Worm (Caenorhabditis elegans) whole organism, L4 larva: ENCODE results near the gene rheb-1.

Experiments
- F37D6.2 ChIP-seq: sonication (generic microtip); optimal IDR thresholded peaks from 2 replicates; lab custom pipeline; 2016; ENCODE audit warnings: mild to moderate bottlenecking, missing genetic modification characterization, missing compliant biosample characterization
- F49E8.2 ChIP-seq: sonication (generic microtip); optimal IDR thresholded peaks from 2 replicates; lab custom pipeline; 2016; ENCODE audit warnings: missing compliant biosample characterization, mild to moderate bottlenecking, missing genetic modification characterization, borderline replicate concordance
- Y48G9A.11 ChIP-seq: fragments of 200-800 bp; sonication (Bioruptor generic); IDR thresholded peaks from 2 replicates; pipeline ENCODE4 v1.3.6; 2022; ENCODE audit warnings: missing genetic modification reagents, missing genetic modification characterization, missing compliant biosample characterization
- Y75B8A.6 ChIP-seq: fragments of 200-800 bp; sonication (Bioruptor generic); IDR thresholded peaks from 2 replicates; pipeline ENCODE4 v1.3.6; 2022; ENCODE audit warnings: missing genetic modification reagents, missing genetic modification characterization, missing compliant biosample characterization
- ZK337.2 ChIP-seq: fragments of 200-800 bp; sonication (Bioruptor generic); IDR thresholded peaks from 2 replicates; pipeline ENCODE4 v1.3.6; 2022; ENCODE audit warnings: missing genetic modification reagents, missing genetic modification characterization, missing compliant biosample characterization
- ZK546.5 ChIP-seq, 2 experiments: sonication (generic microtip); optimal IDR thresholded peaks; 2 replicates each; lab custom pipeline; 2017; ENCODE audit warnings: missing biosample characterization in 2 of 2, missing genetic modification characterization in 2 of 2
- arid-1 ChIP-seq: fragments of 200-800 bp; sonication (Bioruptor generic); conservative IDR thresholded peaks from 2 replicates; pipeline ENCODE4 v1.3.6; 2022; ENCODE audit warnings: missing genetic modification reagents, missing genetic modification characterization, missing compliant biosample characterization
- cey-2 ChIP-seq: sonication (generic microtip); optimal IDR thresholded peaks from 3 replicates; lab custom pipeline; 2017; ENCODE audit warnings: missing genetic modification characterization, mild to moderate bottlenecking, missing compliant biosample characterization, antibody characterized with exemption, borderline replicate concordance; ENCODE audit not compliant: insufficient read depth
- ctbp-1 ChIP-seq: fragments of 200-800 bp; sonication (Bioruptor generic); IDR thresholded peaks from 2 replicates; pipeline ENCODE4 v1.3.6; 2022; ENCODE audit warnings: missing genetic modification reagents, missing genetic modification characterization, missing compliant biosample characterization
- daf-16 ChIP-seq, 3 experiments: sonication (generic microtip); optimal IDR thresholded peaks; 2 replicates each; lab custom pipeline; 2016 to 2017; ENCODE audit warnings: missing genetic modification characterization in 3 of 3, missing genetic modification reagents in 3 of 3, mild to moderate bottlenecking in 2 of 3, missing compliant biosample characterization in 2 of 3, missing biosample characterization in 1 of 3, moderate library complexity in 1 of 3
- dmd-9 ChIP-seq: fragments of 200-800 bp; sonication (Bioruptor generic); IDR thresholded peaks from 2 replicates; pipeline ENCODE4 v1.3.6; 2022; ENCODE audit warnings: missing genetic modification reagents, missing genetic modification characterization, missing compliant biosample characterization
- duxl-1 ChIP-seq: sonication (generic microtip); optimal IDR thresholded peaks from 2 replicates; lab custom pipeline; 2016; ENCODE audit warnings: mild to moderate bottlenecking, missing genetic modification characterization, moderate library complexity, missing compliant biosample characterization; ENCODE audit not compliant: poor library complexity
- gei-8 ChIP-seq: fragments of 200-800 bp; sonication (Bioruptor generic); optimal IDR thresholded peaks from 2 replicates; lab custom pipeline; 2018; ENCODE audit warnings: mild to moderate bottlenecking, missing genetic modification characterization, missing compliant biosample characterization
- hmg-1.1 ChIP-seq: fragments of 200-800 bp; sonication (Bioruptor generic); IDR thresholded peaks from 2 replicates; pipeline ENCODE4 v1.3.6; 2022; ENCODE audit warnings: missing genetic modification reagents, missing genetic modification characterization, missing compliant biosample characterization
- lin-1 ChIP-seq: fragments of 200-800 bp; sonication (Bioruptor generic); IDR thresholded peaks from 2 replicates; pipeline ENCODE4 v1.3.6; 2022; ENCODE audit warnings: missing genetic modification reagents, missing genetic modification characterization, missing compliant biosample characterization
- lin-15B ChIP-seq: fragments of 150-350 bp; sonication (generic microtip); optimal IDR thresholded peaks from 3 replicates; lab custom pipeline; 2014; ENCODE audit warnings: missing biosample characterization, missing genetic modification characterization
- lin-38 ChIP-seq: fragments of 200-800 bp; sonication (Bioruptor generic); IDR thresholded peaks from 2 replicates; pipeline ENCODE4 v1.3.6; 2022; ENCODE audit warnings: missing genetic modification reagents, missing genetic modification characterization, missing compliant biosample characterization
- lin-39 ChIP-seq: fragments of 150-350 bp; optimal IDR thresholded peaks from 2 replicates; lab custom pipeline; 2014; ENCODE audit warnings: missing biosample characterization, missing genetic modification reagents, missing genetic modification characterization
- lir-3 ChIP-seq: sonication (generic microtip); optimal IDR thresholded peaks from 2 replicates; lab custom pipeline; 2016; ENCODE audit warnings: mild to moderate bottlenecking, missing genetic modification characterization, missing compliant biosample characterization
- madf-5 ChIP-seq, 2 experiments: fragments of 200-800 bp; sonication (Bioruptor generic); IDR thresholded peaks; 2 replicates each; pipeline ENCODE4 v1.3.6; 2022; ENCODE audit warnings: missing compliant biosample characterization in 2 of 2, missing genetic modification characterization in 2 of 2
- mdl-1 ChIP-seq, 2 experiments: fragments of 150-350 bp in 1 of 2; sonication (generic microtip) in 1 of 2; optimal IDR thresholded peaks; 2 replicates each; lab custom pipeline; 2014 to 2017; ENCODE audit warnings: missing biosample characterization in 2 of 2, missing genetic modification characterization in 2 of 2
- mdt-29 ChIP-seq: fragments of 200-800 bp; sonication (Bioruptor generic); IDR thresholded peaks from 2 replicates; pipeline ENCODE4 v1.3.6; 2022; ENCODE audit warnings: missing genetic modification reagents, missing genetic modification characterization, missing compliant biosample characterization
- mep-1 ChIP-seq: fragments of 150-350 bp; sonication (generic microtip); optimal IDR thresholded peaks from 3 replicates; lab custom pipeline; 2014; ENCODE audit warnings: missing biosample characterization, missing genetic modification characterization
- mxl-2 ChIP-seq: fragments of 200-800 bp; sonication (Bioruptor generic); conservative IDR thresholded peaks from 2 replicates; pipeline ENCODE4 v1.3.6; 2022; ENCODE audit warnings: missing genetic modification reagents, missing genetic modification characterization, missing compliant biosample characterization
- mxl-3 ChIP-seq: fragments of 200-800 bp; sonication (Bioruptor generic); optimal IDR thresholded peaks from 2 replicates; lab custom pipeline; 2018; ENCODE audit warnings: mild to moderate bottlenecking, missing genetic modification characterization, missing compliant biosample characterization
- nhr-10 ChIP-seq: fragments of 150-350 bp; optimal IDR thresholded peaks from 2 replicates; lab custom pipeline; 2014; ENCODE audit warnings: missing biosample characterization, missing genetic modification characterization
- nhr-111 ChIP-seq: fragments of 200-800 bp; sonication (Bioruptor generic); optimal IDR thresholded peaks from 2 replicates; lab custom pipeline; 2018; ENCODE audit warnings: mild to moderate bottlenecking, missing genetic modification characterization, missing compliant biosample characterization
- nhr-25 ChIP-seq: sonication (generic microtip); optimal IDR thresholded peaks from 2 replicates; lab custom pipeline; 2017; ENCODE audit warnings: missing genetic modification characterization, mild to moderate bottlenecking, missing compliant biosample characterization, antibody characterized with exemption, moderate library complexity, borderline replicate concordance; ENCODE audit not compliant: insufficient read depth
- nhr-42 ChIP-seq: fragments of 200-800 bp; sonication (Bioruptor generic); IDR thresholded peaks from 2 replicates; pipeline ENCODE4 v1.3.6; 2022; ENCODE audit warnings: missing genetic modification characterization, missing compliant biosample characterization
- pqm-1 ChIP-seq: sonication (generic microtip); optimal IDR thresholded peaks from 2 replicates; lab custom pipeline; 2017; ENCODE audit warnings: missing biosample characterization, missing genetic modification characterization
- set-16 ChIP-seq: fragments of 200-800 bp; sonication (Bioruptor generic); IDR thresholded peaks from 2 replicates; pipeline ENCODE4 v1.3.6; 2022; ENCODE audit warnings: missing genetic modification reagents, missing genetic modification characterization, missing compliant biosample characterization
- snpc-1.2 ChIP-seq: fragments of 200-800 bp; sonication (Bioruptor generic); IDR thresholded peaks from 2 replicates; pipeline ENCODE4 v1.3.6; 2022; ENCODE audit warnings: missing genetic modification reagents, missing genetic modification characterization, missing compliant biosample characterization
- spr-1 ChIP-seq: sonication (generic microtip); optimal IDR thresholded peaks from 2 replicates; lab custom pipeline; 2016; ENCODE audit warnings: mild to moderate bottlenecking, missing genetic modification characterization, missing compliant biosample characterization
- spr-3 ChIP-seq: fragments of 200-800 bp; sonication (Bioruptor generic); optimal IDR thresholded peaks from 2 replicates; lab custom pipeline; 2018; ENCODE audit warnings: mild to moderate bottlenecking, missing genetic modification characterization, missing compliant biosample characterization
- unc-130 ChIP-seq: sonication (generic microtip); optimal IDR thresholded peaks from 2 replicates; lab custom pipeline; 2016; ENCODE audit warnings: missing genetic modification reagents, missing genetic modification characterization, missing compliant biosample characterization
- unc-62 ChIP-seq, 3 experiments: fragments of 150-350 bp in 1 of 3; sonication (generic microtip); optimal IDR thresholded peaks in 2 of 3; peaks in 1 of 3; 1 replicate in 1 of 3; 2 replicates in 2 of 3; lab custom pipeline; 2014 to 2017; ENCODE audit warnings: missing biosample characterization in 3 of 3, missing genetic modification characterization in 3 of 3, missing genetic modification reagents in 3 of 3, missing genotype in 1 of 3
- zip-11 ChIP-seq: fragments of 200-800 bp; sonication (Bioruptor generic); IDR thresholded peaks from 2 replicates; pipeline ENCODE4 v1.3.6; 2022; ENCODE audit warnings: missing genetic modification characterization, missing compliant biosample characterization

The rheb-1 gene

ce11 chrIII:9455980-9456658, at the start of gene rheb-1, which contains the start of gene spk-1 (continued):
- TF ChIP-seq duxl-1 (tag; lab: Kevin White, UChicago) (peak; percentile 49), mdl-1 (tag; optimal IDR thresholded peaks at IDR 0.05; lab: Kevin White, UChicago) (peak in 1 of 2 experiments; percentile 64), lin-1 (GFP tag; lab: Robert Waterston, UW) (peak; percentile 88), nhr-42 (GFP tag; lab: Robert Waterston, UW) (0 out of 2 replicates have a peak, but pooled peaks have one; percentile 53), lin-38 (GFP tag; lab: Robert Waterston, UW) (peak; percentile 86), daf-16 (GFP tag; optimal IDR thresholded peaks at IDR 0.05; lab: Kevin White, UChicago) (peak; percentile 50 to 74), daf-16 (tag; optimal IDR thresholded peaks at IDR 0.05; lab: Kevin White, UChicago) (peak; percentile 94), madf-5 (GFP tag; IDR thresholded peaks at IDR 0.05; lab: Robert Waterston, UW) (0 out of 4 replicates have a peak, but pooled peaks of 1 of the 2 experiments have one; percentile 14), pqm-1 (tag; lab: Kevin White, UChicago) (peak; percentile 53), Y75B8A.6 (GFP tag; lab: Robert Waterston, UW) (peak; percentile 29; the same call in 1 of the 2 replicates), lir-3 (no peak), mep-1 (tag; lab: Kevin White, UChicago) (peak; percentile 89), ctbp-1 (GFP tag; lab: Robert Waterston, UW) (peak; percentile 80), hmg-1.1 (GFP tag; lab: Robert Waterston, UW) (peak; percentile 77; the same call in 1 of the 2 replicates), F49E8.2 (tag; lab: Kevin White, UChicago) (peak; percentile 54), nhr-111 (GFP tag; lab: Kevin White, UChicago) (no peak), ZK546.5 (tag; optimal IDR thresholded peaks at IDR 0.05; lab: Kevin White, UChicago) (peak; percentile 21 to 95), unc-130 (GFP tag; lab: Kevin White, UChicago) (peak; percentile 81), mxl-3 (GFP tag; lab: Kevin White, UChicago) (peak; percentile 70), gei-8 (GFP tag; lab: Kevin White, UChicago) (no peak), arid-1 (GFP tag; lab: Robert Waterston, UW) (peak; percentile 85), F37D6.2 (tag; lab: Kevin White, UChicago) (peak; percentile 72), nhr-25 (peak; percentile 67), ZK337.2 (no peak), unc-62 (GFP tag; optimal IDR thresholded peaks at IDR 0.05 in 1 of 2; lab: Kevin White, UChicago) (no peak), unc-62 (tag; optimal IDR thresholded peaks at IDR 0.05; lab: Kevin White, UChicago) (no peak), mdt-29 (GFP tag; lab: Robert Waterston, UW) (peak; percentile 69; the same call in 1 of the 2 replicates), nhr-10 (tag; lab: Kevin White, UChicago) (peak; percentile 45), spr-3 (peak; percentile 64), dmd-9 (GFP tag; lab: Robert Waterston, UW) (no peak), zip-11 (GFP tag; lab: Robert Waterston, UW) (no peak), mxl-2 (no peak), lin-39 (tag; lab: Kevin White, UChicago) (no peak), spr-1 (tag; lab: Kevin White, UChicago) (peak; percentile 77), set-16 (GFP tag; lab: Robert Waterston, UW) (peak; percentile 61), lin-15B (tag; lab: Kevin White, UChicago) (no peak)

- TF ChIP-seq arid-1 (GFP tag; lab: Robert Waterston, UW) (0 out of 2 replicates have a peak, but pooled peaks have one; percentile 5), mxl-2 (no peak), lin-38 (GFP tag; lab: Robert Waterston, UW) (peak; percentile 61), snpc-1.2 (GFP tag; lab: Robert Waterston, UW) (peak; percentile 67; the same call in 1 of the 2 replicates), Y48G9A.11 (GFP tag; lab: Robert Waterston, UW) (peak; percentile 54; the same call in 1 of the 2 replicates), cey-2 (no peak), unc-130 (GFP tag; lab: Kevin White, UChicago) (peak; percentile 65), dmd-9 (GFP tag; lab: Robert Waterston, UW) (0 out of 2 replicates have a peak, but pooled peaks have one; percentile 28)
Measured at ce11 chrIII:9504347-9504746, 48.5 kb upstream of the rheb-1 start.
